Fruit fly (Drosophila melanogaster): ENCODE data around the gene Sirt2.

The Sirt2 gene

dm6 chr3R:20312838-20313237, 15.4 kb upstream of the Sirt2 start (continued):
- TF ChIP-seq CG11762 (GFP tag; optimal IDR thresholded peaks at IDR 0.05; ENCODE audit: insufficient read depth) (peak; percentile 82), CG6163 (GFP tag; IDR thresholded peaks at IDR 0.05) (peak; percentile 87), pdm3 (GFP tag; optimal IDR thresholded peaks at IDR 0.05) (peak; percentile 75), CG10631 (GFP tag; optimal IDR thresholded peaks at IDR 0.05) (peak; percentile 57), dsx (GFP tag; optimal IDR thresholded peaks at IDR 0.05; ENCODE audit: poor library complexity, severe bottlenecking) (peak; percentile 31), esn (GFP tag; optimal IDR thresholded peaks at IDR 0.05) (peak; percentile 60), spab (GFP tag; optimal IDR thresholded peaks at IDR 0.05) (peak; percentile 59), Hr38 (GFP tag; optimal IDR thresholded peaks at IDR 0.05) (no peak), vri (GFP tag; optimal IDR thresholded peaks at IDR 0.05) (peak; percentile 66), CG11902 (GFP tag; optimal IDR thresholded peaks at IDR 0.05) (peak; percentile 53), CG7368 (GFP tag; optimal IDR thresholded peaks at IDR 0.05) (peak; percentile 68), Eip93F (GFP tag; optimal IDR thresholded peaks at IDR 0.05) (no peak), CG3032 (tag; optimal IDR thresholded peaks at IDR 0.05) (peak; percentile 64)

dm6 chr3R:20316599-20316998, 11.7 kb upstream of the Sirt2 start:
- TF ChIP-seq CG6808 (GFP tag; optimal IDR thresholded peaks at IDR 0.05) (no peak), esn (GFP tag; optimal IDR thresholded peaks at IDR 0.05) (no peak), vri (GFP tag; optimal IDR thresholded peaks at IDR 0.05) (peak; percentile 89), Sox14 (GFP tag; optimal IDR thresholded peaks at IDR 0.05) (no peak)

dm6 chr3R:20317402-20318165, 10.7 kb upstream of the Sirt2 start:
- TF ChIP-seq CG3919 (GFP tag; optimal IDR thresholded peaks at IDR 0.05) (no peak), topi (GFP tag; optimal IDR thresholded peaks at IDR 0.05) (no peak), Sox14 (GFP tag; optimal IDR thresholded peaks at IDR 0.05) (peak; percentile 16), CG6163 (GFP tag; IDR thresholded peaks at IDR 0.05) (peak; percentile 72; the same call in 2 of the 3 replicates), svp (GFP tag) (peak; percentile 54), CG8119 (GFP tag; IDR thresholded peaks at IDR 0.05) (peak; percentile 74), vri (GFP tag; optimal IDR thresholded peaks at IDR 0.05) (peak; percentile 43), fkh (GFP tag; optimal IDR thresholded peaks at IDR 0.05) (peak; percentile 75), eg (GFP tag; IDR thresholded peaks at IDR 0.05) (peak; percentile 90), CG6276 (GFP tag; optimal IDR thresholded peaks at IDR 0.05) (peak; percentile 67), CG15336 (GFP tag; IDR thresholded peaks at IDR 0.05) (peak; percentile 75), CG16779 (tag; optimal IDR thresholded peaks at IDR 0.05) (peak; percentile 26), dsx (GFP tag; optimal IDR thresholded peaks at IDR 0.05; ENCODE audit: poor library complexity, severe bottlenecking) (no peak), Blimp-1 (GFP tag; optimal IDR thresholded peaks at IDR 0.05) (no peak)

dm6 chr3R:20318166-20318690, 10.0 kb upstream of the Sirt2 start:
- TF ChIP-seq CG6792 (GFP tag; optimal IDR thresholded peaks at IDR 0.05) (no peak), CG8632 (GFP tag; optimal IDR thresholded peaks at IDR 0.05) (no peak), CG8119 (GFP tag; IDR thresholded peaks at IDR 0.05) (no peak), CG10669 (GFP tag; optimal IDR thresholded peaks at IDR 0.05) (no peak), CG3919 (GFP tag; optimal IDR thresholded peaks at IDR 0.05) (no peak), CG7368 (GFP tag; optimal IDR thresholded peaks at IDR 0.05) (no peak), CG6854 (GFP tag; optimal IDR thresholded peaks at IDR 0.05) (no peak), svp (GFP tag) (peak; percentile 67)

- TF ChIP-seq CG9139 (GFP tag; optimal IDR thresholded peaks at IDR 0.05) (no peak), Ets96B (tag; optimal IDR thresholded peaks at IDR 0.05) (no peak), Eip93F (GFP tag; optimal IDR thresholded peaks at IDR 0.05) (no peak), spab (GFP tag; optimal IDR thresholded peaks at IDR 0.05) (no peak), CG6163 (GFP tag; IDR thresholded peaks at IDR 0.05) (no peak), Eip78C (GFP tag) (no peak), CG10631 (GFP tag; optimal IDR thresholded peaks at IDR 0.05) (no peak)
Observed at dm6 chr3R:20332688-20333087, 4.4 kb downstream of the Sirt2 start.

All from whole organism, prepupa.